Worm (Caenorhabditis elegans): ENCODE measurements around the gene clik-2.
"Not testable (repeated sequence)": the region's sequence is repeated elsewhere in the genome, so short reads cannot be mapped to it uniquely, and the experiment has no call there.

Gene clik-2

DNA sequence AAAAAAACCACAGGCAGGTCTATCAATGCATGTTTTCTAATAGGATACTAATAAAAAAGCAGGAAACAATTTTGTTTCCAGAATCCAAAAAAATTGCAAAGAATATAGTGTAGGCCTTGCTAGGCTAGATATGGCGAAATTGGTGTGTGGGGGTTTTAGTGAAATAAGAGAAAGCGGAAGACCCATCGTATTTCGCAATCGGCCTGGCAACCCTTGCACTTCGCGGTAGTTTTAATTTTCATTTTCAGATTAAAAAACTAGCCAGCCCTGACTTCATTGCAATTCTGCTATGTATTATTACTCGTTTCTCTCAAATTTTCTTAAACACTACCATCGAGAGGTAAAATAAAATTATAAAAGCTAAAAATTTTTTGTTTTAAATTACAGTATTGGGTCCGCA is 14.1 kb downstream of the clik-2 start:
- TF ChIP-seq ztf-29 (GFP tag; IDR thresholded peaks at IDR 0.05) (no peak), ztf-23 (GFP tag; IDR thresholded peaks at IDR 0.05) (no peak), klf-2 (GFP tag; conservative IDR thresholded peaks at IDR 0.05) (no peak), cog-1 (tag; optimal IDR thresholded peaks at IDR 0.05) (no peak), med-1 (GFP tag; optimal IDR thresholded peaks at IDR 0.05; ENCODE audit: insufficient read depth) (no peak), flt-1 (GFP tag; IDR thresholded peaks at IDR 0.05) (no peak), ref-1 (GFP tag; conservative IDR thresholded peaks at IDR 0.05) (no peak), T22C8.4 (GFP tag; IDR thresholded peaks at IDR 0.05) (no peak), tab-1 (GFP tag; IDR thresholded peaks at IDR 0.05) (no peak)

DNA sequence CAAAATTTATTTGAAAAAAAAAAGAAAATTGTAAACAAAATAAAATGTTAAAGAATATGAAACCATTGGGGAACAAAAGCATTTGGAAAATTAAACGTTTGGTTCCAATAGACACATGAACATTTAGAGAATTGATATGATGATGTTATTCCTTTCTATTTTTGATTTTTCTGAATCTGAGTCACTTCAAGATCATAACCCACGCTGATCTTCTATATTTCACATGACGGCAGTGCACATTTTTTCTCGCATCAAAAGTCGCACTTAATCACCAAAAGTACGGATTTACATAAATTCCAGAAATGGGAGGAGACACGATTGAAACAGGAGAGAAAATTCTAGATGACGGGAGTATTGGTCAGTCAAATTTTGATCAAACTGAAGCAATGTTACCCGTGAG is 16.3 kb downstream of the clik-2 start, which contains the start of gene F27D9.2:
Gene F27D9.2, plus strand, starts transcription at position 301 of the 400 bp plus-strand sequence.
- TF ChIP-seq ztf-29 (GFP tag; IDR thresholded peaks at IDR 0.05), result no peak
- TF ChIP-seq T22C8.4 (GFP tag; IDR thresholded peaks at IDR 0.05), result no peak
- TF ChIP-seq ref-1 (GFP tag; conservative IDR thresholded peaks at IDR 0.05), result no peak
- TF ChIP-seq ztf-23 (GFP tag; IDR thresholded peaks at IDR 0.05), result no peak
- no peak for TF ChIP-seq flt-1 (GFP tag; IDR thresholded peaks at IDR 0.05)
- TF ChIP-seq med-1 (GFP tag; optimal IDR thresholded peaks at IDR 0.05; ENCODE audit: insufficient read depth), result no peak
- TF ChIP-seq cog-1 (tag; optimal IDR thresholded peaks at IDR 0.05), result no peak

DNA sequence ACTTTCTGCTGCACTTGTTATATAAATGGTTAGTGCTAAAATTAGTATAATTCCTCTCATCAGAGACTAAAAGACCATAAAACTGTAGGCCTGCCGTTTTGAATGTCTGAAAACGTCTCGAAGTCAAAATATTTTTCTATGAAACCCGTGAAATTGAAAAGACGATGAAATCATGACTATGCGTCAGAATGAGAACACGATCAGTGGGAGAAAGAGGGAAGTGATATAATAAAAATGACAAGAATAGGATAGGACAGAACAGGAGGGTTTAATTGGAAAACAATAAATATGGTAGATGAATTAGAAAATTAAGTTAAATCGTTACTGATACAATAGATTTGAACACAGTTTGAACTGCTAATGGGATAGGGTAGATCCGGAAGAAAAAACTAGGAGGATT is 18.4 kb downstream of the clik-2 start, which contains the start of gene F27D9.7:
Gene F27D9.7, minus strand, starts transcription at position 101 of the 400 bp plus-strand sequence.
- TF ChIP-seq ztf-23 (GFP tag; IDR thresholded peaks at IDR 0.05) (no peak), flt-1 (GFP tag; IDR thresholded peaks at IDR 0.05) (no peak), ref-1 (GFP tag; conservative IDR thresholded peaks at IDR 0.05) (no peak), cog-1 (tag; optimal IDR thresholded peaks at IDR 0.05) (no peak), klf-2 (GFP tag; conservative IDR thresholded peaks at IDR 0.05) (no peak), tab-1 (GFP tag; IDR thresholded peaks at IDR 0.05) (no peak), ztf-29 (GFP tag; IDR thresholded peaks at IDR 0.05) (no peak), T22C8.4 (GFP tag; IDR thresholded peaks at IDR 0.05) (no peak), med-1 (GFP tag; optimal IDR thresholded peaks at IDR 0.05; ENCODE audit: insufficient read depth) (no peak)

DNA sequence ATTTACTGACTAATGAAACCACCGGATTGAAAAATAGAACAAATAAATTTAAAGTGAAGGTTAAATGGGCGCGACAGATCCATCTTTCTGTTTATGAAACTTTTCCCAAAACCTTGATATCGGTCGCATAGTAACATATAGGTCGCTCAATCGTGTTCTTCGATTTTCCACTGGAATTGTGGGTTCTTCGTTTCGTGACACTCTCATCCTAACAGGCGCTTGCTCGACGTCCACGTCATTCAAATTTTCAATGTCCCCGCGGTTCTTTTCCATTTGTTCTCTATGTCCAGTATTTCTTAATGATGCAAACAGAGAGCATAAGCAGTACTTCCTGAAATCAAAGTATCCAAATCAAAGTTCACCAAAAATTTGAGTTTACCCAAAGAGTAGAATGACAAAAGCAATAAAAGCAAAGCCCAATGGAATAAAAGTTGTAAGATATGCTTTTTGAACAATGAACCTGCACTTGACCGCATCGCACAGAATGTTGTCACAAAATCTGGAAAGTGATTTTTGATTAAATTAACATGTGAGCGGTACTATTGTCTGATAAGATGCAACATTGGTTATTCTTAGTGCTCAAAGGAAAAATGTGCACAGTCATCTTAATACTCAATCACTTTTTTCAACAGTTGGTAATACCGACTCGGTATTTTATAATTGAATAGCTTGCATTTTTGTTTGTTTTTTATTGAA is 21.5 kb downstream of the clik-2 start, which contains the start of gene F27D9.13:
Gene F27D9.13, minus strand, starts transcription at position 51 of the 696 bp plus-strand sequence.
- TF ChIP-seq cog-1 (tag; optimal IDR thresholded peaks at IDR 0.05) (no peak), ztf-29 (GFP tag; IDR thresholded peaks at IDR 0.05) (no peak), T22C8.4 (GFP tag; IDR thresholded peaks at IDR 0.05) (no peak), ref-1 (GFP tag; conservative IDR thresholded peaks at IDR 0.05) (no peak), ztf-23 (GFP tag; IDR thresholded peaks at IDR 0.05) (no peak), klf-2 (GFP tag; conservative IDR thresholded peaks at IDR 0.05) (no peak)

DNA sequence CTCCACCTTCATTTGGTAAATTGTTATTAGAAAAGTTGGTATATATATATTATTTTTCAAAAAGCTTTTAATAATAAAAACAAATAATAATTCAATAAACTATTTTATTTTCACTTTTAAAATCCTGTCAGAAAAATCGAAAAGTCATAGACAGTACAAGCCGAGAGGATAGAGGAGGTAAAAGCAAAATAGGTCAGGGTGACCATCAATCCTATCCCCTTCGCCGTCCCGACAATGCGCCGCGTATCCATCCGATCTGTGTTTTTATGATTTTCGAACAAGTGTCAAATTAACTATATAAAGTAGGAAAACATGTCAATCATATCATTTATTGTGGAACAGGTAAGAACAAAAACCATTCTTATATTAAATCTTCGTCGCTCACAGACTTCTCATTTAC is 23.6 kb downstream of the clik-2 start:
- no peak for TF ChIP-seq ztf-29 (GFP tag; IDR thresholded peaks at IDR 0.05)
- no peak for TF ChIP-seq klf-2 (GFP tag; conservative IDR thresholded peaks at IDR 0.05)
- no peak for TF ChIP-seq flt-1 (GFP tag; IDR thresholded peaks at IDR 0.05)
- TF ChIP-seq ref-1 (GFP tag; conservative IDR thresholded peaks at IDR 0.05), result no peak
- TF ChIP-seq cog-1 (tag; optimal IDR thresholded peaks at IDR 0.05), result no peak
- no peak for TF ChIP-seq tab-1 (GFP tag; IDR thresholded peaks at IDR 0.05)
- no peak for TF ChIP-seq ztf-23 (GFP tag; IDR thresholded peaks at IDR 0.05)
- no peak for TF ChIP-seq med-1 (GFP tag; optimal IDR thresholded peaks at IDR 0.05; ENCODE audit: insufficient read depth)
- no peak for TF ChIP-seq T22C8.4 (GFP tag; IDR thresholded peaks at IDR 0.05)

DNA sequence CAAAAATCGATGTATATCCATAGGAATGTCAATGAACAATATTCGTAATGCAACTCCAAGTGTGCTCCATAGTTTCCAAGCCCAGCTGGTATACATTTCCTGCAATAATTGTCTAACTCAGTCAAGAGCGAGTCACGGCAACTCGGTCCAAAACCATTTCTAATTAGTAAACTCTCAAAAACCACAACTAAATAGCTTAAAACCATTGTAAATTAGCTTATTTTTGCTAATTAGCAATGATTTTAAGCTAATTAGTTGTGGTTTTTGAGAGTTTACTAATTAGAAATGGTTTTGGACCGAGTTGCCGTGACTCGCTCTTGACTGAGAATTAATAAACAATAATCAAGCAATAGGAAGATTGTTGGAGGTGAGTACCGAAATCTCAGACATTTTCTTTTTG is 24.2 kb downstream of the clik-2 start, which contains the start of gene dhs-29:
Gene dhs-29, minus strand, starts transcription at position 101 of the 400 bp plus-strand sequence.
- TF ChIP-seq ztf-29 (GFP tag; IDR thresholded peaks at IDR 0.05); ref-1 (GFP tag; conservative IDR thresholded peaks at IDR 0.05); med-1 (GFP tag; optimal IDR thresholded peaks at IDR 0.05; ENCODE audit: insufficient read depth): not testable (repeated sequence)

DNA sequence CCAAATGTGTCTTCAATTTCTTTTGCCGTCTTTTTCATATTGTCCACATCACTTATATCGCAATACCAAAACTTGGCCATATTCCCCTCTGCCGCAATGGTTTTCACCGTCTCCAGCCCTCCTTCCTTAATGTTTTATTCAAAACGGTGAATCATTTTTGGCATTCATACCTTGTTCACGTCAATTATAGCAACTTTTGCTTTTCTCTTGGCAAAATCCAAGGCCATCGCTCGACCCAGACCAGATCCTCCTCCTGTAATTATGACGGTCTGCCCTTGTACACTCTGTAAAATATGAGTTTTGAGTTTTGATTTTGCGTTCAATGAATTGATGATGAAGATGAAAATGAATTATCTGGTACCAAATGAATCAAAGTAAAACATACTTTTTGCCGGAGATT is 24.6 kb downstream of the clik-2 start:
- TF ChIP-seq klf-2 (GFP tag; conservative IDR thresholded peaks at IDR 0.05) (no peak), T22C8.4 (GFP tag; IDR thresholded peaks at IDR 0.05) (no peak), ref-1 (GFP tag; conservative IDR thresholded peaks at IDR 0.05) (no peak), med-1 (GFP tag; optimal IDR thresholded peaks at IDR 0.05; ENCODE audit: insufficient read depth) (no peak), cog-1 (tag; optimal IDR thresholded peaks at IDR 0.05) (no peak), ztf-29 (GFP tag; IDR thresholded peaks at IDR 0.05) (no peak), ztf-23 (GFP tag; IDR thresholded peaks at IDR 0.05) (no peak), flt-1 (GFP tag; IDR thresholded peaks at IDR 0.05) (no peak), tab-1 (GFP tag; IDR thresholded peaks at IDR 0.05) (no peak)

DNA sequence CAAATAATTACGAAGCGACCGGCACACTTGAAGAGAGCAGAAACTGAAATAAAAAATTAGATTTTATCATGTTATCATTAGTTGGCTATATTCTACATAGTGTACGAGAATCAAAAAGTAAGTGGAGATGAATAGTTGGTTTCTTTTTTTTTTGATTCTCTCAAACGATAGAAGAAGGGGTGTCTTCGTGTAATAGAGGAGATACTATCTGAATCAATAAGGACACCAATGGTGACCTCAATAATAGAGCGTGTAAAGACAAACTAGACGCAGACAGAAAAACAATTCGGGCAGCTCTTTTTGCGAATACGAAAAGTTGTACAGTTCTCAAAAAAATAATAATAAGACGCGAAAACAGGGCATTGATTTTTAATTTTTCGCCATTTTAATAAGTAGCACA is 26.5 kb downstream of the clik-2 start:
- TF ChIP-seq klf-2 (GFP tag; conservative IDR thresholded peaks at IDR 0.05) (no peak), tab-1 (GFP tag; IDR thresholded peaks at IDR 0.05) (no peak), ref-1 (GFP tag; conservative IDR thresholded peaks at IDR 0.05) (no peak), flt-1 (GFP tag; IDR thresholded peaks at IDR 0.05) (no peak), ztf-23 (GFP tag; IDR thresholded peaks at IDR 0.05) (no peak), ztf-29 (GFP tag; IDR thresholded peaks at IDR 0.05) (no peak), med-1 (GFP tag; optimal IDR thresholded peaks at IDR 0.05; ENCODE audit: insufficient read depth) (no peak), T22C8.4 (GFP tag; IDR thresholded peaks at IDR 0.05) (no peak), cog-1 (tag; optimal IDR thresholded peaks at IDR 0.05) (no peak)

DNA sequence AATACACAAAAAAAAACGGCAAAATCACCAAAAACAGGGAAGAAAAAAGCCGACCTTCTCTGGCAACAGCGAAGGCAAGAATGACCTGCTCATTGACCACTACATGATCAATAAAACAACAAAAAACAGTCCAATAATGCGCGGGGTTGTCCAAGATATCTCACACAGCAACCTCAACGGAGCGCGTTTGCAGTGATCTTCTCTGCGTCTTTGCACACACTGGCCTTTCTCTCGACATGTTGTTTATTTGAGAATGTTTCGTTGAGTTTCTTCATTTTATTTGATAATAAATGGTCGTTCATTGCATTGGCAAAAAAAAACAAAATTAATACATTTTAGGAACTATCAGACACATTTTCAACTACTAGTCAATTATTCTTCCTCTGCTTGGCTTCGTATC is 27.4 kb downstream of the clik-2 start:
- TF ChIP-seq ztf-23 (GFP tag; IDR thresholded peaks at IDR 0.05), result no peak
- no peak for TF ChIP-seq tab-1 (GFP tag; IDR thresholded peaks at IDR 0.05)
- no peak for TF ChIP-seq med-1 (GFP tag; optimal IDR thresholded peaks at IDR 0.05; ENCODE audit: insufficient read depth)
- TF ChIP-seq ztf-29 (GFP tag; IDR thresholded peaks at IDR 0.05), result no peak
- no peak for TF ChIP-seq ref-1 (GFP tag; conservative IDR thresholded peaks at IDR 0.05)
- no peak for TF ChIP-seq klf-2 (GFP tag; conservative IDR thresholded peaks at IDR 0.05)
- TF ChIP-seq flt-1 (GFP tag; IDR thresholded peaks at IDR 0.05), result no peak
- no peak for TF ChIP-seq cog-1 (tag; optimal IDR thresholded peaks at IDR 0.05)
- TF ChIP-seq T22C8.4 (GFP tag; IDR thresholded peaks at IDR 0.05), result no peak

Data from whole organism, midembryonic.